Fruit fly (Drosophila melanogaster) whole organism, wandering third instar larva: Measurements from ENCODE around the gene zf30C.

Source experiments
- Abd-B ChIP-seq: fragments of >200 bp; optimal IDR thresholded peaks from 2 replicates; lab custom pipeline; 2017; ENCODE audit warnings: missing biosample characterization, missing genetic modification characterization
- CG32264 ChIP-seq: fragments of 200-800 bp; sonication (Bioruptor generic); optimal IDR thresholded peaks from 2 replicates; lab custom pipeline; 2016; ENCODE audit warnings: missing biosample characterization, missing genetic modification characterization
- CG9705 ChIP-seq: fragments of 200-800 bp; sonication (Bioruptor generic); optimal IDR thresholded peaks from 2 replicates; lab custom pipeline; 2018; ENCODE audit warnings: missing biosample characterization, mild to moderate bottlenecking, missing genetic modification characterization
- CrebA ChIP-seq: fragments of 200-800 bp; sonication (Bioruptor generic); optimal IDR thresholded peaks from 2 replicates; lab custom pipeline; 2016; ENCODE audit warnings: missing biosample characterization, mild to moderate bottlenecking, missing genetic modification characterization, borderline replicate concordance
- Dfd ChIP-seq: fragments of >200 bp; optimal IDR thresholded peaks from 2 replicates; lab custom pipeline; 2017; ENCODE audit warnings: missing biosample characterization, missing genetic modification characterization
- Dif ChIP-seq: fragments of 200-275, 200-300 bp; sonication (Bioruptor generic); optimal IDR thresholded peaks from 2 replicates; lab custom pipeline; 2018; ENCODE audit warnings: missing biosample characterization, missing genetic modification characterization; ENCODE audit not compliant: partially characterized antibody
- GATAd ChIP-seq: sonication (Bioruptor generic); optimal IDR thresholded peaks from 2 replicates; lab custom pipeline; 2016; ENCODE audit warnings: missing biosample characterization, missing genetic modification characterization
- HLH106 ChIP-seq: fragments of 200-800 bp; optimal IDR thresholded peaks from 3 replicates; lab custom pipeline; 2019; ENCODE audit warnings: missing biosample characterization, mild to moderate bottlenecking, missing genetic modification characterization, moderate library complexity
- Hr78 ChIP-seq: fragments of >200 bp; optimal IDR thresholded peaks from 2 replicates; lab custom pipeline; 2017; ENCODE audit warnings: missing biosample characterization, missing genetic modification characterization
- Hr83 ChIP-seq: fragments of 200-300 bp; sonication (Bioruptor generic); optimal IDR thresholded peaks from 2 replicates; lab custom pipeline; 2016; ENCODE audit warnings: missing biosample characterization, mild to moderate bottlenecking, missing genetic modification characterization, moderate library complexity; ENCODE audit not compliant: poor library complexity, severe bottlenecking
- Jra ChIP-seq: sonication (Bioruptor generic); optimal IDR thresholded peaks from 2 replicates; lab custom pipeline; 2016; ENCODE audit warnings: missing biosample characterization, missing genetic modification characterization
- Mio ChIP-seq: sonication (Bioruptor generic); optimal IDR thresholded peaks from 2 replicates; lab custom pipeline; 2016; ENCODE audit warnings: missing biosample characterization, missing genetic modification characterization
- Myc ChIP-seq: fragments of >200 bp; optimal IDR thresholded peaks from 2 replicates; lab custom pipeline; 2017
- N ChIP-seq: fragments of >200 bp; optimal IDR thresholded peaks from 2 replicates; lab custom pipeline; 2018; ENCODE audit warnings: missing biosample characterization, missing external identifiers, missing genetic modification characterization
- OdsH ChIP-seq: fragments of 200-800 bp; sonication (Bioruptor generic); optimal IDR thresholded peaks from 2 replicates; lab custom pipeline; 2016; ENCODE audit warnings: missing biosample characterization, mild to moderate bottlenecking, missing genetic modification characterization
- Rel ChIP-seq, 2 experiments: fragments of 200-800 bp; sonication (Bioruptor generic) in 1 of 2; optimal IDR thresholded peaks; 2 replicates in 1 of 2; 3 replicates in 1 of 2; lab custom pipeline; 2016 to 2019; ENCODE audit warnings: mild to moderate bottlenecking in 2 of 2, missing biosample characterization in 2 of 2, missing genetic modification characterization in 2 of 2, moderate library complexity in 1 of 2
- Sp1 ChIP-seq: fragments of 200-800 bp; sonication (Bioruptor generic); optimal IDR thresholded peaks from 3 replicates; lab custom pipeline; 2019; ENCODE audit warnings: missing biosample characterization, mild to moderate bottlenecking, missing genetic modification characterization, moderate library complexity
- Vsx2 ChIP-seq: fragments of 200-300, 225-300 bp; sonication (Bioruptor generic); optimal IDR thresholded peaks from 2 replicates; lab custom pipeline; 2018; ENCODE audit warnings: missing biosample characterization, missing genetic modification characterization; ENCODE audit not compliant: partially characterized antibody
- br ChIP-seq: fragments of 200-800 bp; sonication (Bioruptor generic); optimal IDR thresholded peaks from 2 replicates; lab custom pipeline; 2016; ENCODE audit warnings: missing biosample characterization, missing genetic modification characterization
- brk ChIP-seq: fragments of 200-800 bp; sonication (Bioruptor generic); optimal IDR thresholded peaks from 2 replicates; lab custom pipeline; 2016; ENCODE audit warnings: missing biosample characterization, mild to moderate bottlenecking, missing genetic modification characterization
- dl ChIP-seq, 2 experiments: fragments of 175-275, 200-275 bp in 1 of 2; fragments of 200-275 bp in 1 of 2; sonication (Bioruptor generic); optimal IDR thresholded peaks; lab custom pipeline; 2018; ENCODE audit warnings: mild to moderate bottlenecking in 2 of 2, missing biosample characterization in 2 of 2, missing genetic modification characterization in 2 of 2, moderate library complexity in 2 of 2; ENCODE audit not compliant: partially characterized antibody in 2 of 2, insufficient read depth in 1 of 2
- dsf ChIP-seq: sonication (Bioruptor generic); optimal IDR thresholded peaks from 2 replicates; lab custom pipeline; 2016; ENCODE audit warnings: missing biosample characterization, missing genetic modification characterization, borderline replicate concordance
- ey ChIP-seq: fragments of 200-800 bp; sonication (Bioruptor generic); optimal IDR thresholded peaks from 2 replicates; lab custom pipeline; 2016; ENCODE audit warnings: missing biosample characterization, missing genetic modification characterization
- foxo ChIP-seq, 2 experiments: fragments of 200-800 bp; sonication (Bioruptor generic); optimal IDR thresholded peaks; 2 replicates in 1 of 2; 3 replicates in 1 of 2; lab custom pipeline; 2016 to 2017; ENCODE audit warnings: missing biosample characterization in 2 of 2, missing genetic modification characterization in 2 of 2
- fru ChIP-seq: fragments of 200-800 bp; sonication (Bioruptor generic); optimal IDR thresholded peaks from 3 replicates; lab custom pipeline; 2016; ENCODE audit warnings: missing biosample characterization, mild to moderate bottlenecking, missing genetic modification characterization
- h ChIP-seq: fragments of 200-800 bp; sonication (Bioruptor generic); optimal IDR thresholded peaks from 3 replicates; lab custom pipeline; 2016; ENCODE audit warnings: missing biosample characterization, mild to moderate bottlenecking, missing genetic modification characterization
- jim ChIP-seq: fragments of 175-275, 200-325 bp; sonication (Bioruptor generic); optimal IDR thresholded peaks from 2 replicates; lab custom pipeline; 2016; ENCODE audit warnings: missing biosample characterization, mild to moderate bottlenecking, missing genetic modification characterization
- lola ChIP-seq: fragments of >200 bp; optimal IDR thresholded peaks from 2 replicates; lab custom pipeline; 2017; ENCODE audit warnings: missing biosample characterization, missing genetic modification characterization
- pan ChIP-seq: fragments of >200 bp; optimal IDR thresholded peaks from 2 replicates; lab custom pipeline; 2017
- psq ChIP-seq: fragments of 200-800 bp; sonication (Bioruptor generic); optimal IDR thresholded peaks from 3 replicates; lab custom pipeline; 2017; ENCODE audit warnings: missing biosample characterization, mild to moderate bottlenecking, missing genetic modification characterization, moderate library complexity
- rgr ChIP-seq: fragments of 200-800 bp; sonication (Bioruptor generic); optimal IDR thresholded peaks from 3 replicates; lab custom pipeline; 2016; ENCODE audit warnings: missing biosample characterization, mild to moderate bottlenecking, missing genetic modification characterization
- sage ChIP-seq: fragments of 200-800 bp; sonication (Bioruptor generic); optimal IDR thresholded peaks from 2 replicates; lab custom pipeline; 2016; ENCODE audit warnings: missing biosample characterization, mild to moderate bottlenecking, missing genetic modification characterization
- sv ChIP-seq: fragments of 200-800 bp; sonication (Bioruptor generic); optimal IDR thresholded peaks from 3 replicates; lab custom pipeline; 2016; ENCODE audit warnings: missing biosample characterization, missing genetic modification characterization
- tai ChIP-seq: sonication (Bioruptor generic); optimal IDR thresholded peaks from 2 replicates; lab custom pipeline; 2016; ENCODE audit warnings: missing biosample characterization, missing genetic modification characterization
- usp ChIP-seq: fragments of >200 bp; optimal IDR thresholded peaks from 2 replicates; lab custom pipeline; 2017; ENCODE audit warnings: missing biosample characterization, missing genetic modification characterization
- woc ChIP-seq: sonication (Bioruptor generic); optimal IDR thresholded peaks from 2 replicates; lab custom pipeline; 2016; ENCODE audit warnings: missing biosample characterization, mild to moderate bottlenecking, missing genetic modification characterization

zf30C gene

dm6 chr2L:9746236-9747225 is 11.6 kb upstream of the zf30C start, which contains the start of gene Nckx30C:
TSS of gene Nckx30C (minus strand) at chr2L:9746495.
- TF ChIP-seq fru (GFP tag; lab: Kevin White, UChicago) (no peak), Dfd (GFP tag; lab: Kevin White, UChicago) (peak; percentile 41), Myc (no peak), CG32264 (GFP tag; lab: Kevin White, UChicago) (no peak), jim (GFP tag; lab: Kevin White, UChicago) (no peak), Sp1 (GFP tag; lab: Kevin White, UChicago) (no peak)

dm6 chr2L:9749745-9750144 is 8.4 kb upstream of the zf30C start, which contains the start of gene Cyp4e3:
TSS of gene Cyp4e3 (minus strand) at chr2L:9750071.
- TF ChIP-seq woc (no peak), Mio (GFP tag; lab: Kevin White, UChicago) (no peak), dl (GFP tag; optimal IDR thresholded peaks at IDR 0.05; lab: Kevin White, UChicago; ENCODE audit: insufficient read depth in 1 of 2, partially characterized antibody in 2 of 2) (no peak), rgr (GFP tag; lab: Kevin White, UChicago) (no peak), CG32264 (GFP tag; lab: Kevin White, UChicago) (no peak), sv (GFP tag; lab: Kevin White, UChicago) (no peak), Sp1 (GFP tag; lab: Kevin White, UChicago) (no peak), foxo (GFP tag; optimal IDR thresholded peaks at IDR 0.05; lab: Kevin White, UChicago) (no peak), brk (no peak), fru (GFP tag; lab: Kevin White, UChicago) (no peak), dsf (GFP tag; lab: Kevin White, UChicago) (no peak), jim (GFP tag; lab: Kevin White, UChicago) (no peak), N (GFP tag; lab: Kevin White, UChicago) (no peak), Dfd (GFP tag; lab: Kevin White, UChicago) (no peak), Vsx2 (GFP tag; lab: Kevin White, UChicago) (no peak), Abd-B (GFP tag; lab: Kevin White, UChicago) (no peak)

- TF ChIP-seq Hr78 (no peak), Dfd (GFP tag; lab: Kevin White, UChicago) (peak; percentile 56)
Observed at dm6 chr2L:9753357-9753756, 4.8 kb upstream of the zf30C start.

- TF ChIP-seq rgr (GFP tag; lab: Kevin White, UChicago) (no peak), dsf (GFP tag; lab: Kevin White, UChicago) (no peak), Hr78 (no peak), tai (GFP tag; lab: Kevin White, UChicago) (no peak)
Observed at dm6 chr2L:9754817-9755216, 3.3 kb upstream of the zf30C start.

- no peak for TF ChIP-seq dl (GFP tag; optimal IDR thresholded peaks at IDR 0.05; lab: Kevin White, UChicago; ENCODE audit: insufficient read depth in 1 of 2, partially characterized antibody in 2 of 2)
- no peak for TF ChIP-seq tai (GFP tag; lab: Kevin White, UChicago)
- peak; percentile 49 for TF ChIP-seq rgr (GFP tag; lab: Kevin White, UChicago)
- peak; percentile 52 for TF ChIP-seq HLH106 (tag; lab: Kevin White, UChicago)
- TF ChIP-seq lola (GFP tag; lab: Kevin White, UChicago) = no peak
- peak; percentile 53 for TF ChIP-seq fru (GFP tag; lab: Kevin White, UChicago)
- TF ChIP-seq Dif = no peak
- TF ChIP-seq sage (GFP tag; lab: Kevin White, UChicago) = no peak
- TF ChIP-seq foxo (GFP tag; optimal IDR thresholded peaks at IDR 0.05; lab: Kevin White, UChicago) = peak in 1 of 2 experiments; percentile 58
- peak; percentile 38 for TF ChIP-seq h (GFP tag; lab: Kevin White, UChicago)
- TF ChIP-seq pan (lab: Kevin White, UChicago) = no peak
- TF ChIP-seq Sp1 (GFP tag; lab: Kevin White, UChicago) = peak; percentile 35
- no peak for TF ChIP-seq Mio (GFP tag; lab: Kevin White, UChicago)
- TF ChIP-seq Hr83 = peak; percentile 93
- TF ChIP-seq Rel (GFP tag; optimal IDR thresholded peaks at IDR 0.05; lab: Kevin White, UChicago) = no peak
- peak; percentile 72 for TF ChIP-seq Rel (tag; optimal IDR thresholded peaks at IDR 0.05; lab: Kevin White, UChicago)
- TF ChIP-seq usp (GFP tag; lab: Kevin White, UChicago) = no peak
- TF ChIP-seq OdsH (GFP tag; lab: Kevin White, UChicago) = peak; percentile 20
- TF ChIP-seq GATAd (GFP tag; lab: Kevin White, UChicago) = no peak
- no peak for TF ChIP-seq Hr78
- no peak for TF ChIP-seq CrebA
- peak; percentile 26 for TF ChIP-seq ey (GFP tag; lab: Kevin White, UChicago)
- no peak for TF ChIP-seq Jra (GFP tag; lab: Kevin White, UChicago)
- TF ChIP-seq psq (GFP tag; lab: Kevin White, UChicago) = peak; percentile 29
- peak; percentile 44 for TF ChIP-seq CG9705
- no peak for TF ChIP-seq sv (GFP tag; lab: Kevin White, UChicago)
- TF ChIP-seq Abd-B (GFP tag; lab: Kevin White, UChicago) = no peak
- TF ChIP-seq N (GFP tag; lab: Kevin White, UChicago) = no peak
- TF ChIP-seq Dfd (GFP tag; lab: Kevin White, UChicago) = no peak
- TF ChIP-seq CG32264 (GFP tag; lab: Kevin White, UChicago) = no peak
- TF ChIP-seq br (GFP tag; lab: Kevin White, UChicago) = peak; percentile 62
Observed at dm6 chr2L:9758856-9759255, 714 bp downstream of the zf30C start.
